Worm (Caenorhabditis elegans) whole organism, young adult: ENCODE data around the gene fbxb-81.

ENCODE experiments used
- B0019.2 ChIP-seq: fragments of 200-800 bp; sonication (Bioruptor generic); conservative IDR thresholded peaks from 2 replicates; pipeline ENCODE4 v1.3.6; 2022; ENCODE audit warnings: missing genetic modification reagents, missing genetic modification characterization, missing compliant biosample characterization
- B0336.3 ChIP-seq: fragments of 200-800 bp; sonication (Bioruptor generic); IDR thresholded peaks from 2 replicates; pipeline ENCODE4 v1.3.6; 2022; ENCODE audit warnings: missing genetic modification characterization, missing compliant biosample characterization
- F39B2.1 ChIP-seq: fragments of 200-800 bp; sonication (Bioruptor generic); IDR thresholded peaks from 2 replicates; pipeline ENCODE4 v1.3.6; 2022; ENCODE audit warnings: missing genetic modification reagents, missing genetic modification characterization, missing compliant biosample characterization
- K11D2.4 ChIP-seq: fragments of 200-800 bp; sonication (Bioruptor generic); IDR thresholded peaks from 2 replicates; pipeline ENCODE4 v1.3.6; 2022; ENCODE audit warnings: missing genetic modification reagents, missing genetic modification characterization, missing compliant biosample characterization
- Y53G8AR.9 ChIP-seq: fragments of 200-800 bp; sonication (Bioruptor generic); conservative IDR thresholded peaks from 2 replicates; pipeline ENCODE4 v1.3.6; 2022; ENCODE audit warnings: missing genetic modification reagents, missing genetic modification characterization, missing compliant biosample characterization
- Y67H2A.10 ChIP-seq: fragments of 200-800 bp; sonication (Bioruptor generic); conservative IDR thresholded peaks from 2 replicates; pipeline ENCODE4 v1.3.6; 2022; ENCODE audit warnings: missing genetic modification reagents, missing genetic modification characterization, missing compliant biosample characterization
- Y95B8A.8 ChIP-seq: fragments of 200-800 bp; sonication (Bioruptor generic); IDR thresholded peaks from 2 replicates; pipeline ENCODE4 v1.3.6; 2022; ENCODE audit warnings: missing genetic modification reagents, missing genetic modification characterization, missing compliant biosample characterization
- attf-5 ChIP-seq: fragments of 200-800 bp; sonication (Bioruptor generic); optimal IDR thresholded peaks from 2 replicates; lab custom pipeline; 2018; ENCODE audit warnings: mild to moderate bottlenecking, missing genetic modification characterization, missing compliant biosample characterization
- chd-7 ChIP-seq: sonication (generic microtip); optimal IDR thresholded peaks from 2 replicates; lab custom pipeline; 2016; ENCODE audit warnings: mild to moderate bottlenecking, missing genetic modification characterization, moderate library complexity, missing compliant biosample characterization
- dox-1 ChIP-seq: fragments of 200-800 bp; sonication (Bioruptor generic); IDR thresholded peaks from 2 replicates; pipeline ENCODE4 v1.3.6; 2022; ENCODE audit warnings: missing genetic modification reagents, missing genetic modification characterization, missing compliant biosample characterization
- dpff-1 ChIP-seq: sonication (generic microtip); optimal IDR thresholded peaks from 2 replicates; lab custom pipeline; 2017; ENCODE audit warnings: mild to moderate bottlenecking, missing genetic modification characterization, missing compliant biosample characterization
- egl-18 ChIP-seq: fragments of 200-800 bp; sonication (Bioruptor generic); IDR thresholded peaks from 2 replicates; pipeline ENCODE4 v1.3.6; 2022; ENCODE audit warnings: missing genetic modification reagents, missing genetic modification characterization, missing compliant biosample characterization
- egrh-3 ChIP-seq: fragments of 200-800 bp; sonication (Bioruptor generic); IDR thresholded peaks from 2 replicates; pipeline ENCODE4 v1.3.6; 2022; ENCODE audit warnings: missing genetic modification reagents, missing genetic modification characterization, missing compliant biosample characterization
- hmg-1.2 ChIP-seq: fragments of 200-800 bp; sonication (Bioruptor generic); IDR thresholded peaks from 2 replicates; pipeline ENCODE4 v1.3.6; 2022; ENCODE audit warnings: missing genetic modification reagents, missing genetic modification characterization, missing compliant biosample characterization
- lin-35 ChIP-seq, 3 experiments: fragments of 150-350 bp in 2 of 3; sonication (generic microtip) in 1 of 3; optimal IDR thresholded peaks; 2 replicates each; lab custom pipeline; 2014 to 2018; ENCODE audit warnings: missing biosample characterization in 3 of 3, missing genetic modification characterization in 3 of 3, missing genetic modification reagents in 3 of 3
- lin-40 ChIP-seq: sonication (generic microtip); optimal IDR thresholded peaks from 2 replicates; lab custom pipeline; 2016; ENCODE audit warnings: missing genetic modification characterization, mild to moderate bottlenecking, missing compliant biosample characterization, missing genotype, missing genetic modification reagents
- lsl-1 ChIP-seq: fragments of 200-800 bp; sonication (Bioruptor generic); optimal IDR thresholded peaks from 2 replicates; lab custom pipeline; 2018; ENCODE audit warnings: mild to moderate bottlenecking, missing genetic modification characterization, moderate library complexity, missing compliant biosample characterization
- lsy-27 ChIP-seq: sonication (generic microtip); optimal IDR thresholded peaks from 2 replicates; lab custom pipeline; 2017; ENCODE audit warnings: missing genetic modification characterization, mild to moderate bottlenecking, missing compliant biosample characterization, antibody characterized with exemption, missing genotype, borderline replicate concordance; ENCODE audit not compliant: insufficient read depth
- madf-8 ChIP-seq: fragments of 200-800 bp; sonication (Bioruptor generic); conservative IDR thresholded peaks from 2 replicates; pipeline ENCODE4 v1.3.6; 2022; ENCODE audit warnings: missing genetic modification reagents, missing genetic modification characterization, missing compliant biosample characterization
- mcd-1 ChIP-seq: fragments of 200-800 bp; sonication (Bioruptor generic); IDR thresholded peaks from 2 replicates; pipeline ENCODE4 v1.3.6; 2022; ENCODE audit warnings: missing genetic modification reagents, missing genetic modification characterization, missing compliant biosample characterization
- mel-28 ChIP-seq: sonication (generic microtip); optimal IDR thresholded peaks from 2 replicates; lab custom pipeline; 2016; ENCODE audit warnings: borderline replicate concordance, mild to moderate bottlenecking, missing genetic modification characterization, missing compliant biosample characterization
- mes-4 ChIP-seq: sonication (generic microtip); optimal IDR thresholded peaks from 2 replicates; lab custom pipeline; 2016; ENCODE audit warnings: missing genotype, missing genetic modification characterization, missing compliant biosample characterization
- nfya-2 ChIP-seq: fragments of 200-800 bp; sonication (Bioruptor generic); IDR thresholded peaks from 2 replicates; pipeline ENCODE4 v1.3.6; 2022; ENCODE audit warnings: missing genetic modification reagents, missing genetic modification characterization, missing compliant biosample characterization
- nhr-80 ChIP-seq: sonication (generic microtip); optimal IDR thresholded peaks from 2 replicates; lab custom pipeline; 2016; ENCODE audit warnings: missing genetic modification characterization, missing compliant biosample characterization
- pbrm-1 ChIP-seq: fragments of 200-800 bp; sonication (Bioruptor generic); IDR thresholded peaks from 2 replicates; pipeline ENCODE4 v1.3.6; 2022; ENCODE audit warnings: missing genetic modification reagents, missing genetic modification characterization, missing compliant biosample characterization
- pha-4 ChIP-seq: fragments of 150-350 bp; sonication (generic microtip); optimal IDR thresholded peaks from 2 replicates; lab custom pipeline; 2014; ENCODE audit warnings: missing biosample characterization, missing genetic modification reagents, missing genetic modification characterization
- rec-8 ChIP-seq, 2 experiments: sonication (generic microtip); optimal IDR thresholded peaks; 2 replicates each; lab custom pipeline; 2016; ENCODE audit warnings: mild to moderate bottlenecking in 2 of 2, missing genetic modification characterization in 2 of 2, missing genetic modification reagents in 2 of 2, missing genotype in 2 of 2, missing biosample characterization in 1 of 2, missing compliant biosample characterization in 1 of 2, moderate library complexity in 1 of 2
- sea-2 ChIP-seq: fragments of 200-800 bp; sonication (Bioruptor generic); IDR thresholded peaks from 2 replicates; pipeline ENCODE4 v1.3.6; 2022; ENCODE audit warnings: missing genetic modification characterization, missing compliant biosample characterization
- tbp1 ChIP-seq: fragments of 200-800 bp; sonication (Bioruptor generic); optimal IDR thresholded peaks from 2 replicates; lab custom pipeline; 2018; ENCODE audit warnings: mild to moderate bottlenecking, missing genetic modification characterization, missing compliant biosample characterization
- tbx-9 ChIP-seq: sonication (generic microtip); optimal IDR thresholded peaks from 2 replicates; lab custom pipeline; 2016; ENCODE audit warnings: borderline replicate concordance, missing genetic modification characterization, inconsistent platforms, missing compliant biosample characterization
- tlf-1 ChIP-seq: fragments of 200-800 bp; sonication (Bioruptor generic); optimal IDR thresholded peaks from 2 replicates; lab custom pipeline; 2018; ENCODE audit warnings: mild to moderate bottlenecking, missing genetic modification characterization, missing compliant biosample characterization
- ztf-25 ChIP-seq: fragments of 200-800 bp; sonication (Bioruptor generic); IDR thresholded peaks from 2 replicates; pipeline ENCODE4 v1.3.6; 2022; ENCODE audit warnings: missing genetic modification reagents, missing genetic modification characterization, missing compliant biosample characterization

fbxb-81 gene

ce11 chrIII:143121-143520 is 2.1 kb upstream of the fbxb-81 start, which contains the start of gene fbxb-82:
Gene fbxb-82 (minus strand): TSS chrIII:143221.
- TF ChIP-seq tlf-1 (no peak), pbrm-1 (GFP tag; lab: Robert Waterston, UW) (no peak), rec-8 (tag; optimal IDR thresholded peaks at IDR 0.05; lab: Kevin White, UChicago) (no peak), lin-40 (tag; lab: Kevin White, UChicago) (no peak), egrh-3 (GFP tag; lab: Robert Waterston, UW) (no peak), mes-4 (tag; lab: Kevin White, UChicago) (no peak), dox-1 (GFP tag; lab: Robert Waterston, UW) (no peak), tbp1 (GFP tag; lab: Kevin White, UChicago) (no peak), B0019.2 (no peak), lsl-1 (GFP tag; lab: Kevin White, UChicago) (no peak), nfya-2 (GFP tag; lab: Robert Waterston, UW) (no peak), K11D2.4 (GFP tag; lab: Robert Waterston, UW) (no peak)

ce11 chrIII:134194-134593 is 6.8 kb downstream of the fbxb-81 start, which contains the start of gene pals-25:
Gene pals-25 (plus strand): TSS chrIII:134494.
- no peak for TF ChIP-seq B0336.3

- TF ChIP-seq tbx-9 (tag; lab: Kevin White, UChicago) (no peak), F39B2.1 (GFP tag; lab: Robert Waterston, UW) (no peak), chd-7 (tag; lab: Kevin White, UChicago) (no peak), mel-28 (tag; lab: Kevin White, UChicago) (no peak), Y53G8AR.9 (GFP tag; lab: Robert Waterston, UW) (no peak), Y95B8A.8 (GFP tag; lab: Robert Waterston, UW) (no peak)
These were observed 8.9 kb downstream of the fbxb-81 start, which contains the start of gene pals-22 for ce11 chrIII:132118-132517. Gene pals-22 (plus strand): TSS chrIII:132418.

ce11 chrIII:131627-132026 is 9.4 kb downstream of the fbxb-81 start:
- TF ChIP-seq mcd-1 (GFP tag; lab: Robert Waterston, UW): peak; percentile 81
- no peak for TF ChIP-seq pha-4 (tag; lab: Kevin White, UChicago)
- no peak for TF ChIP-seq dpff-1 (tag; lab: Kevin White, UChicago)
- TF ChIP-seq lin-35 (GFP tag; optimal IDR thresholded peaks at IDR 0.05; lab: Kevin White, UChicago): peak in 1 of 3 experiments; percentile 28
- no peak for TF ChIP-seq ztf-25 (GFP tag; lab: Robert Waterston, UW)
- TF ChIP-seq madf-8 (GFP tag; lab: Robert Waterston, UW): no peak
- peak; percentile 54 for TF ChIP-seq attf-5 (GFP tag; lab: Kevin White, UChicago)
- peak; percentile 7 for TF ChIP-seq nhr-80 (tag; lab: Kevin White, UChicago)
- TF ChIP-seq lsy-27 (tag; lab: Kevin White, UChicago): no peak
- TF ChIP-seq K11D2.4 (GFP tag; lab: Robert Waterston, UW): no peak
- TF ChIP-seq Y67H2A.10 (GFP tag; lab: Robert Waterston, UW): no peak
- no peak for TF ChIP-seq sea-2 (GFP tag; lab: Robert Waterston, UW)
- no peak for TF ChIP-seq egl-18 (GFP tag; lab: Robert Waterston, UW)
- TF ChIP-seq hmg-1.2 (GFP tag; lab: Robert Waterston, UW): peak; percentile 62; the same call in 1 of the 2 replicates
